Worm (Caenorhabditis elegans): ENCODE measurements around the gene C53A5.17.

The C53A5.17 gene

DNA sequence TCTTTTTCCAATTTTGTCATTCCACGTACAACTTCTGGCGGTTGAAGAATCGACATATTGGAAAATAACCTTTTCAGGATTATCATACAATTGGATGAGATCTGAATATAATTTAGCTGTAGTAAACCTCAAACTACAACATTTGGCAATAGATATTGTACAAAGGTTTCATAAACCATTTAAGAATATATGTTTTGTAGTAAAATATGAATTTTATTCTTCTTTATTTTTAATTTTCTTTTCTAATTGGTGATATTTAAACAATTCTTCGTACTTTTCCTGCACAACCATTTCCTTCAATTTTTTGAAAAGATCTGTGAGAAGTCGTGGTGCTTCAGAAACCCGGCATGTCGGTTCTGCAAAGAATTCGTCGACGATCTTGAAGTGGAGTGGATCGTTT, at the start of gene C53A5.17:
TSS of gene C53A5.17 (minus strand) at position 101 of the 400 bp plus-strand sequence.
- TF ChIP-seq unc-120 (tag; optimal IDR thresholded peaks at IDR 0.05; ENCODE audit: poor library complexity, severe bottlenecking): no peak
- TF ChIP-seq pha-4 (tag; optimal IDR thresholded peaks at IDR 0.05): no peak
- no peak for TF ChIP-seq nhr-76 (tag; optimal IDR thresholded peaks at IDR 0.05)
- no peak for TF ChIP-seq flh-1 (GFP tag; optimal IDR thresholded peaks at IDR 0.05)
- no peak for TF ChIP-seq ztf-11 (tag; optimal IDR thresholded peaks at IDR 0.05)
- no peak for TF ChIP-seq mab-5 (tag; optimal IDR thresholded peaks at IDR 0.05)
- TF ChIP-seq ceh-39 (tag; optimal IDR thresholded peaks at IDR 0.05): no peak
- no peak for TF ChIP-seq bed-3 (GFP tag; optimal IDR thresholded peaks at IDR 0.05)

DNA sequence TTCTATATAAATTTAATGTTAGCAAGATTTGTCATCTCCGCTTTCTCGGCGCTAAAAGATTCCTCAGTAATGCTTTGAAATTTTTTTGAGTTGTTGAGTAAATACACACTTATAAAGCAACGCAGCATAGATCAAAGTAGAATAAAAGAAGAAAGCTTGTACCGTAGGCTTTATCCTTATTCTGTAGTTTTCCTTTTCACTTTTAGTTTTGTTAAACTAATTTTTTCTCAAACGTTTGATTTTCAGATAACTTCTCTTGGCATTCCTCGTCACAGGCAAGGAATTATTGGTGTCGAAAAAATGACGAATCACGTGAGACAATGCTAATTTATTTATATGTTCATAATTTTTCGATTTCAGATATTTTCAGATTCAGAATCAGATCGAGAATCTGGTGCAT, 41.7 kb upstream of the C53A5.17 start, which contains the start of gene C53A5.11:
TSS of gene C53A5.11 (plus strand) at position 301 of the 400 bp plus-strand sequence.
- TF ChIP-seq tbx-8 (GFP tag; optimal IDR thresholded peaks at IDR 0.05) (no peak), pha-4 (tag; optimal IDR thresholded peaks at IDR 0.05) (no peak), snpc-4 (tag; optimal IDR thresholded peaks at IDR 0.05) (no peak), unc-39 (tag; optimal IDR thresholded peaks at IDR 0.05) (no peak), ztf-11 (tag; optimal IDR thresholded peaks at IDR 0.05) (no peak), lin-32 (GFP tag; optimal IDR thresholded peaks at IDR 0.05) (no peak), sptf-1 (tag; optimal IDR thresholded peaks at IDR 0.05) (no peak), nhr-237 (tag; optimal IDR thresholded peaks at IDR 0.05) (no peak), nhr-76 (tag; optimal IDR thresholded peaks at IDR 0.05) (no peak), zip-8 (tag; optimal IDR thresholded peaks at IDR 0.05) (no peak), unc-62 (GFP tag; optimal IDR thresholded peaks at IDR 0.05) (no peak), nhr-2 (tag; optimal IDR thresholded peaks at IDR 0.05) (no peak), elt-3 (tag; optimal IDR thresholded peaks at IDR 0.05) (no peak), M03D4.4 (tag; optimal IDR thresholded peaks at IDR 0.05) (no peak), sem-2 (GFP tag; optimal IDR thresholded peaks at IDR 0.05) (no peak), lsy-2 (tag; optimal IDR thresholded peaks at IDR 0.05) (no peak), nhr-12 (tag; optimal IDR thresholded peaks at IDR 0.05) (no peak), unc-120 (tag; optimal IDR thresholded peaks at IDR 0.05; ENCODE audit: poor library complexity, severe bottlenecking) (no peak), elt-1 (tag; optimal IDR thresholded peaks at IDR 0.05; ENCODE audit: borderline replicate concordance, insufficient read depth) (no peak)

DNA sequence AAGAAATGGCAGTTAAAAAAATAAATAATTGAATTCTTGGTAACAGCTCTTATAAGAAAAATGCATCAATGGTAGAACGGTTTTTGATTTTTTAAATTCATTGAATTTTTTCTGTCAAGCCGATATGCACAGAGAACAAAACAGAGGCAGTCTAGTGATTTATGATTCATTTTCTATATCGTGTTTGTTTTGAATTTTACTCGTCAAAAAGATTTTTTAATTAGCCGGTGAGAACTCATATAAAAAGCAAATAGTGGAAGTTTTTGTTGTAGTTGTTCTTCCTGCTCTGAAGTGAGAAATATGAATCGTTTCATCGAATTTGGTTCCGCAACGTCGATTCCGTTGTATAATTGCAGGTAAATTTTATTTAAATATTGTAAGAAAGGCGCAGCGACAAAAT, 38.4 kb upstream of the C53A5.17 start, which contains the start of gene srt-32:
TSS of gene srt-32 (plus strand) at position 301 of the 400 bp plus-strand sequence.
- TF ChIP-seq nhr-28 (tag; optimal IDR thresholded peaks at IDR 0.05) (no peak), lsy-2 (tag; optimal IDR thresholded peaks at IDR 0.05) (no peak), unc-62 (GFP tag; optimal IDR thresholded peaks at IDR 0.05) (no peak), ham-2 (GFP tag; optimal IDR thresholded peaks at IDR 0.05) (no peak), pha-4 (tag; optimal IDR thresholded peaks at IDR 0.05) (no peak), nhr-237 (tag; optimal IDR thresholded peaks at IDR 0.05) (no peak), nhr-76 (tag; optimal IDR thresholded peaks at IDR 0.05) (no peak), nhr-12 (tag; optimal IDR thresholded peaks at IDR 0.05) (no peak), lin-13 (tag; optimal IDR thresholded peaks at IDR 0.05) (no peak), unc-120 (tag; optimal IDR thresholded peaks at IDR 0.05; ENCODE audit: poor library complexity, severe bottlenecking) (no peak), snpc-4 (tag; optimal IDR thresholded peaks at IDR 0.05) (no peak), flh-1 (GFP tag; optimal IDR thresholded peaks at IDR 0.05) (no peak), nhr-2 (tag; optimal IDR thresholded peaks at IDR 0.05) (no peak), ceh-83 (GFP tag; optimal IDR thresholded peaks at IDR 0.05) (no peak), bed-3 (GFP tag; optimal IDR thresholded peaks at IDR 0.05) (no peak), mls-2 (tag; optimal IDR thresholded peaks at IDR 0.05) (no peak), unc-39 (tag; optimal IDR thresholded peaks at IDR 0.05) (no peak)

DNA sequence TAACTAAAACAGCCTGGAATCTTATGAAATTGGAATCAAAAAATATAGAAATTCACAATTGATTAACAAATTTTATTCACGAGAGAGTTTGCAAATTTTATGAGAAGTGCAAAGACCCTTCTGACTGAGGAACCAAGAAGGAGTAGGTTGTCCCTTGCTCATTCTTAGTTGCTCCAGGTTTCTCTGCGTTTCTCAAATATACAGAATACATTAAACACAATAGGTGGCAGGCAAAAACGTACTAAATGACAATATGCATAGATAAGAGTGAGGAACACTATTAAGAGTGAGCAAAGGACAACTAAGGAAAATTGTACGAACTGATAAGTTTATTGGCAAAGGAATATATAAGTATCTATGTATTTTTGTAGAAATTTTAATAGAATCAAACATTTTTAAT, 37.9 kb upstream of the C53A5.17 start, which contains the start of gene C53A5.9:
TSS of gene C53A5.9 (minus strand) at position 101 of the 400 bp plus-strand sequence.
- TF ChIP-seq ceh-39 (tag; optimal IDR thresholded peaks at IDR 0.05) (no peak), cnd-1 (tag; optimal IDR thresholded peaks at IDR 0.05) (no peak), ceh-83 (GFP tag; optimal IDR thresholded peaks at IDR 0.05) (no peak), unc-39 (tag; optimal IDR thresholded peaks at IDR 0.05) (no peak), ham-2 (GFP tag; optimal IDR thresholded peaks at IDR 0.05) (no peak), lin-32 (GFP tag; optimal IDR thresholded peaks at IDR 0.05) (no peak), zip-8 (tag; optimal IDR thresholded peaks at IDR 0.05) (no peak), mls-2 (tag; optimal IDR thresholded peaks at IDR 0.05) (no peak), nhr-76 (tag; optimal IDR thresholded peaks at IDR 0.05) (no peak), drap-1 (GFP tag; optimal IDR thresholded peaks at IDR 0.05) (no peak)

DNA sequence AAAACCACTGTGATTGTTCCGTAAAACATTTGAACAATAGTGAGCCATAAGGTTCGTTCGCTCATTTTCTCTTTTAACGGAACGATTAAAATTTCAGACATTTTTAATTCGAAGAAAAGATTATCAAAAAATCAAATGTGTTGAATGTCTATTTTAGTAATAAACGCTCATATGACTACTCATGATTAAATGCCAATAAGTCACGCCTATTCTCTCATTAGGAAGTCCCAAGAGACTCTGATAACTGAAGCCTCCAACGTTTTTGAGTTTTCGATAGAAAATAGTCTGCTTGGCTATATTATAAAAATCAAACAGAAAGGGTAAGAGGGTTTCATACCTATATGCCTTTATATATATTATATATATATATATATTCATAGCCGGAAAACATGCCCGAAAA, 35.3 kb upstream of the C53A5.17 start, which contains the start of gene srg-47:
TSS of gene srg-47 (minus strand) at position 101 of the 400 bp plus-strand sequence.
- no peak for TF ChIP-seq unc-39 (tag; optimal IDR thresholded peaks at IDR 0.05)
- TF ChIP-seq mep-1 (tag; optimal IDR thresholded peaks at IDR 0.05): no peak
- no peak for TF ChIP-seq ces-1 (GFP tag; optimal IDR thresholded peaks at IDR 0.05)
- TF ChIP-seq nhr-28 (tag; optimal IDR thresholded peaks at IDR 0.05): no peak
- TF ChIP-seq flh-1 (GFP tag; optimal IDR thresholded peaks at IDR 0.05): no peak
- TF ChIP-seq elt-3 (tag; optimal IDR thresholded peaks at IDR 0.05): no peak
- TF ChIP-seq drap-1 (GFP tag; optimal IDR thresholded peaks at IDR 0.05): no peak
- no peak for TF ChIP-seq mls-2 (tag; optimal IDR thresholded peaks at IDR 0.05)
- no peak for TF ChIP-seq sem-2 (GFP tag; optimal IDR thresholded peaks at IDR 0.05)
